Worm (Caenorhabditis elegans) whole organism, L2 larva: ENCODE measurements around the gene F45D3.3.

ENCODE experiments used
- C34F6.9 ChIP-seq: fragments of 150-350 bp; optimal IDR thresholded peaks from 2 replicates; lab custom pipeline; 2014; ENCODE audit warnings: missing biosample characterization, missing genetic modification characterization
- F13H6.1 ChIP-seq: sonication (generic microtip); optimal IDR thresholded peaks from 2 replicates; lab custom pipeline; 2016; ENCODE audit warnings: missing genetic modification characterization, missing compliant biosample characterization
- R02D3.7 ChIP-seq: fragments of 150-350 bp; optimal IDR thresholded peaks from 2 replicates; lab custom pipeline; 2014; ENCODE audit warnings: missing biosample characterization, missing genetic modification characterization
- Y55F3AM.14 ChIP-seq: fragments of 200-800 bp; sonication (Bioruptor generic); optimal IDR thresholded peaks from 2 replicates; lab custom pipeline; 2018; ENCODE audit warnings: mild to moderate bottlenecking, missing genetic modification characterization, missing compliant biosample characterization
- ZK546.5 ChIP-seq: sonication (generic microtip); optimal IDR thresholded peaks from 2 replicates; lab custom pipeline; 2017; ENCODE audit warnings: missing biosample characterization, missing genetic modification characterization
- alr-1 ChIP-seq: fragments of 150-350 bp; optimal IDR thresholded peaks from 2 replicates; lab custom pipeline; 2014; ENCODE audit warnings: missing biosample characterization, missing genetic modification characterization
- aly-2 ChIP-seq: fragments of 150-350 bp; optimal IDR thresholded peaks from 2 replicates; lab custom pipeline; 2014; ENCODE audit warnings: missing biosample characterization, missing genetic modification characterization
- ama-1 ChIP-seq: fragments of 150-350 bp; optimal IDR thresholded peaks from 2 replicates; lab custom pipeline; 2018; ENCODE audit warnings: inconsistent platforms
- blmp-1 ChIP-seq: sonication (generic microtip); optimal IDR thresholded peaks from 2 replicates; lab custom pipeline; 2017; ENCODE audit warnings: missing genetic modification characterization, mild to moderate bottlenecking, missing compliant biosample characterization, antibody characterized with exemption, moderate library complexity; ENCODE audit not compliant: insufficient read depth
- ceh-16 ChIP-seq: fragments of 150-350 bp; optimal IDR thresholded peaks from 2 replicates; lab custom pipeline; 2014; ENCODE audit warnings: missing biosample characterization, missing genetic modification characterization
- ceh-82 ChIP-seq: fragments of 150-350 bp; optimal IDR thresholded peaks from 2 replicates; lab custom pipeline; 2014; ENCODE audit warnings: missing biosample characterization, missing genetic modification characterization
- crh-2 ChIP-seq: sonication (generic microtip); optimal IDR thresholded peaks from 2 replicates; lab custom pipeline; 2017; ENCODE audit warnings: missing biosample characterization, missing genetic modification characterization
- dmd-4 ChIP-seq: sonication (generic microtip); optimal IDR thresholded peaks from 2 replicates; lab custom pipeline; 2017; ENCODE audit warnings: missing biosample characterization, missing genetic modification characterization
- elt-1 ChIP-seq: fragments of 150-350 bp; optimal IDR thresholded peaks from 2 replicates; lab custom pipeline; 2014; ENCODE audit warnings: missing biosample characterization, missing genetic modification characterization
- elt-3 ChIP-seq: sonication (generic microtip); optimal IDR thresholded peaks from 2 replicates; lab custom pipeline; 2017; ENCODE audit warnings: missing biosample characterization, missing genetic modification characterization
- fos-1 ChIP-seq: fragments of 150-350 bp; optimal IDR thresholded peaks from 2 replicates; lab custom pipeline; 2014; ENCODE audit warnings: missing biosample characterization, missing genetic modification characterization
- gmeb-1 ChIP-seq: fragments of 150-350 bp; optimal IDR thresholded peaks from 2 replicates; lab custom pipeline; 2014; ENCODE audit warnings: missing biosample characterization, missing genetic modification characterization
- lin-11 ChIP-seq: fragments of 150-350 bp; sonication (generic microtip); optimal IDR thresholded peaks from 2 replicates; lab custom pipeline; 2014; ENCODE audit warnings: missing biosample characterization, missing genetic modification characterization, inconsistent platforms, mixed read lengths
- lin-13 ChIP-seq: fragments of 150-350 bp; optimal IDR thresholded peaks from 2 replicates; lab custom pipeline; 2014; ENCODE audit warnings: missing biosample characterization, missing genetic modification reagents, missing genetic modification characterization
- lsy-2 ChIP-seq, 2 experiments: fragments of 150-350 bp in 1 of 2; sonication (generic microtip) in 1 of 2; optimal IDR thresholded peaks; 2 replicates each; lab custom pipeline; 2014 to 2017; ENCODE audit warnings: missing biosample characterization in 2 of 2, missing genetic modification characterization in 2 of 2
- mbf-1 ChIP-seq: sonication (generic microtip); optimal IDR thresholded peaks from 2 replicates; lab custom pipeline; 2017; ENCODE audit warnings: missing biosample characterization, missing genetic modification characterization
- nhr-10 ChIP-seq: sonication (generic microtip); optimal IDR thresholded peaks from 2 replicates; lab custom pipeline; 2017; ENCODE audit warnings: missing biosample characterization, missing genetic modification characterization
- nhr-129 ChIP-seq: fragments of 150-350 bp; optimal IDR thresholded peaks from 2 replicates; lab custom pipeline; 2014; ENCODE audit warnings: missing biosample characterization, missing genetic modification characterization
- nhr-21 ChIP-seq: fragments of 150-350 bp; optimal IDR thresholded peaks from 2 replicates; lab custom pipeline; 2014; ENCODE audit warnings: missing biosample characterization, missing genetic modification characterization
- nhr-23 ChIP-seq: fragments of 150-350 bp; optimal IDR thresholded peaks from 2 replicates; lab custom pipeline; 2014; ENCODE audit warnings: missing biosample characterization, missing genetic modification reagents, missing genetic modification characterization
- nhr-6 ChIP-seq: fragments of 150-350 bp; optimal IDR thresholded peaks from 2 replicates; lab custom pipeline; 2014; ENCODE audit warnings: missing biosample characterization, missing genetic modification characterization
- nhr-77 ChIP-seq: fragments of 150-350 bp; optimal IDR thresholded peaks from 2 replicates; lab custom pipeline; 2014; ENCODE audit warnings: missing biosample characterization, missing genetic modification characterization
- peb-1 ChIP-seq: fragments of 150-350 bp; optimal IDR thresholded peaks from 2 replicates; lab custom pipeline; 2014; ENCODE audit warnings: missing biosample characterization, missing genetic modification characterization
- sem-4 ChIP-seq: fragments of 150-350 bp; optimal IDR thresholded peaks from 2 replicates; lab custom pipeline; 2014; ENCODE audit warnings: missing biosample characterization, missing genetic modification reagents, missing genetic modification characterization
- skn-1 ChIP-seq: sonication (generic microtip); optimal IDR thresholded peaks from 2 replicates; lab custom pipeline; 2017; ENCODE audit warnings: missing biosample characterization, missing genetic modification characterization
- sma-3 ChIP-seq: sonication (generic microtip); optimal IDR thresholded peaks from 2 replicates; lab custom pipeline; 2016; ENCODE audit warnings: missing genetic modification reagents, missing genetic modification characterization, missing compliant biosample characterization
- sma-9 ChIP-seq, 2 experiments: fragments of 150-350 bp in 1 of 2; sonication (generic microtip) in 1 of 2; optimal IDR thresholded peaks; 2 replicates each; lab custom pipeline; 2014 to 2016; ENCODE audit warnings: missing genetic modification characterization in 2 of 2, mild to moderate bottlenecking in 1 of 2, missing biosample characterization in 1 of 2, missing compliant biosample characterization in 1 of 2, missing genetic modification reagents in 1 of 2, moderate library complexity in 1 of 2
- snpc-4 ChIP-seq: fragments of 150-350 bp; optimal IDR thresholded peaks from 2 replicates; lab custom pipeline; 2014; ENCODE audit warnings: missing biosample characterization, missing genetic modification characterization
- unc-39 ChIP-seq: fragments of 150-350 bp; optimal IDR thresholded peaks from 2 replicates; lab custom pipeline; 2014; ENCODE audit warnings: missing biosample characterization, missing genetic modification characterization
- unc-55 ChIP-seq: fragments of 150-350 bp; sonication (generic microtip); optimal IDR thresholded peaks from 3 replicates; lab custom pipeline; 2014; ENCODE audit warnings: missing biosample characterization, missing genetic modification reagents, missing genetic modification characterization
- ztf-11 ChIP-seq: sonication (generic microtip); optimal IDR thresholded peaks from 2 replicates; lab custom pipeline; 2017; ENCODE audit warnings: missing biosample characterization, missing genetic modification characterization

Gene F45D3.3

ce11 chrV:12567850-12568249, 17.7 kb upstream of the F45D3.3 start, which contains the start of gene E02A10.4:
E02A10.4 (minus strand) TSS chrV:12567950.
- TF ChIP-seq lin-13 (GFP tag; lab: Kevin White, UChicago) (no peak), ama-1 (lab: Kevin White, UChicago) (no peak), ceh-82 (no peak), snpc-4 (tag; lab: Kevin White, UChicago) (no peak), nhr-10 (tag; lab: Kevin White, UChicago) (no peak), ZK546.5 (tag; lab: Kevin White, UChicago) (no peak), fos-1 (tag; lab: Kevin White, UChicago) (no peak), peb-1 (tag; lab: Kevin White, UChicago) (no peak), blmp-1 (tag; lab: Kevin White, UChicago) (no peak), dmd-4 (tag; lab: Kevin White, UChicago) (no peak), sma-9 (GFP tag; optimal IDR thresholded peaks at IDR 0.05; lab: Kevin White, UChicago) (no peak), sma-9 (tag; optimal IDR thresholded peaks at IDR 0.05; lab: Kevin White, UChicago) (no peak), unc-55 (GFP tag; lab: Kevin White, UChicago) (no peak), F13H6.1 (tag; lab: Kevin White, UChicago) (no peak), lsy-2 (tag; optimal IDR thresholded peaks at IDR 0.05; lab: Kevin White, UChicago) (no peak), ztf-11 (tag; lab: Kevin White, UChicago) (no peak), nhr-23 (tag; lab: Kevin White, UChicago) (no peak), mbf-1 (tag; lab: Kevin White, UChicago) (no peak), aly-2 (tag; lab: Kevin White, UChicago) (no peak), unc-39 (tag; lab: Kevin White, UChicago) (no peak), elt-3 (tag; lab: Kevin White, UChicago) (no peak)
- TF ChIP-seq, all 48 proteins: peak for 0

- TF ChIP-seq elt-1 (tag; lab: Kevin White, UChicago) (no peak), lin-11 (no peak)
These were observed 17.1 kb upstream of the F45D3.3 start for ce11 chrV:12567312-12567711.

ce11 chrV:12564902-12565301, 14.7 kb upstream of the F45D3.3 start:
- no peak for TF ChIP-seq mbf-1 (tag; lab: Kevin White, UChicago)
- TF ChIP-seq ama-1 (lab: Kevin White, UChicago), result no peak
- TF ChIP-seq sma-9 (GFP tag; optimal IDR thresholded peaks at IDR 0.05; lab: Kevin White, UChicago), result peak; percentile 9
- TF ChIP-seq sma-9 (tag; optimal IDR thresholded peaks at IDR 0.05; lab: Kevin White, UChicago), result no peak

- TF ChIP-seq ceh-82, result no peak
- TF ChIP-seq alr-1 (tag; lab: Kevin White, UChicago), result no peak
- no peak for TF ChIP-seq sem-4
- TF ChIP-seq nhr-129 (tag; lab: Kevin White, UChicago), result no peak
- TF ChIP-seq ceh-16, result no peak
- TF ChIP-seq elt-1 (tag; lab: Kevin White, UChicago), result no peak
- no peak for TF ChIP-seq nhr-77 (tag; lab: Kevin White, UChicago)
- TF ChIP-seq skn-1 (tag; lab: Kevin White, UChicago), result no peak
- no peak for TF ChIP-seq nhr-23 (tag; lab: Kevin White, UChicago)
- TF ChIP-seq unc-39 (tag; lab: Kevin White, UChicago), result no peak
- no peak for TF ChIP-seq Y55F3AM.14 (GFP tag; lab: Kevin White, UChicago)
- TF ChIP-seq fos-1 (tag; lab: Kevin White, UChicago), result no peak
- TF ChIP-seq gmeb-1 (tag; lab: Kevin White, UChicago), result no peak
- TF ChIP-seq nhr-21 (tag; lab: Kevin White, UChicago), result no peak
- no peak for TF ChIP-seq sma-3 (GFP tag; lab: Kevin White, UChicago)
- TF ChIP-seq F13H6.1 (tag; lab: Kevin White, UChicago), result no peak
- no peak for TF ChIP-seq lin-11
- no peak for TF ChIP-seq nhr-6
These were observed 13.0 kb upstream of the F45D3.3 start, which contains the start of gene mrps-5 for ce11 chrV:12563187-12563586. mrps-5 (plus strand) TSS chrV:12563487.

ce11 chrV:12560328-12560782, 10.2 kb upstream of the F45D3.3 start, which contains the start of gene sel-1:
sel-1 (plus strand) TSS chrV:12560732.
- TF ChIP-seq lsy-2 (tag; optimal IDR thresholded peaks at IDR 0.05; lab: Kevin White, UChicago), result peak; percentile 1 to 19
- no peak for TF ChIP-seq crh-2 (tag; lab: Kevin White, UChicago)
- peak; percentile 31 for TF ChIP-seq unc-55 (GFP tag; lab: Kevin White, UChicago)
- peak; percentile 48 for TF ChIP-seq C34F6.9 (tag; lab: Kevin White, UChicago)
- no peak for TF ChIP-seq aly-2 (tag; lab: Kevin White, UChicago)
- no peak for TF ChIP-seq ceh-16
- TF ChIP-seq unc-39 (tag; lab: Kevin White, UChicago), result no peak
- TF ChIP-seq ZK546.5 (tag; lab: Kevin White, UChicago), result no peak
- TF ChIP-seq R02D3.7 (tag; lab: Kevin White, UChicago), result no peak
